1 fruit fly cellular context compared by ENCODE assay signal in the genomic region with DNA sequence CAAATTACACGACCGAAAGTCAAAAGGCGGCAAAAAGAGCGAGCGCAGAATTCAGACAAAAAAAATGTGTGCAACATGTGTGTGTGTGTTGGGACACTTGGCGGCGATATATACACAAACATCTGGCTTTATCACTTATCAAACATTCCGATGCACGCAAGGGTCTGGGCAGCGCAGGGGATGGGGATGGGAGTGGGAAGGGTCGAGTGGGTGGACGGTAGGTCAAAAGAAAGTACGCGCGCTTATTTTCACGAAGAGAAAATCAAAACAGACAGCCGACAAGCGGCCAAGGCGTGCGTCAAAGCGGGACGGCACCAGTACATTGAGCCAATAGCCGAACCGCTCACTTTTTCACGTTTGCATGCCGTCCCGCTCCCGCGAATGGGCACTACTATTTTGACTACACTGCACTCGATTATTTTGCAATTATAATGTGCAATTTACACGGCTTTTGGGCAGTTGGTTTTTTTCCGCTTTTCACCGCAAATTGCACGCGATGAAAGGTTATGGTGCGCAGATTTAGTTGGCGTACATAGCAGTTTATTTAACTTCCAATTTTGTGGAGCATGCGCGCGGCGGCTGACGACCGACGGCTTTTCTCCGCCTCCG.
TF ChIP-seq lines count a peak whose summit lies in the region.

No protein-coding gene starts in this region.

TF ChIP-seq in whole organism, embryonic, 481 proteins besides CTCF, POLR2A, EP300 and RAD21 (continued from another document and continues in another):
- TF ChIP-seq CG12071 (GFP tag; optimal IDR thresholded peaks at IDR 0.05; lab: Kevin White, UChicago) (no peak), Oli (tag; optimal IDR thresholded peaks at IDR 0.05; lab: Kevin White, UChicago) (no peak), CG18619 (GFP tag; optimal IDR thresholded peaks at IDR 0.05; lab: Kevin White, UChicago) (no peak), CG18764 (GFP tag; optimal IDR thresholded peaks at IDR 0.05; lab: Kevin White, UChicago) (no peak), sc (optimal IDR thresholded peaks at IDR 0.05; lab: Kevin White, UChicago) (no peak), sc (GFP tag; optimal IDR thresholded peaks at IDR 0.05; lab: Kevin White, UChicago) (no peak), Gsc (GFP tag; IDR thresholded peaks at IDR 0.05; lab: Robert Waterston, UW) (no peak), yki (optimal IDR thresholded peaks at IDR 0.05; lab: Kevin White, UChicago) (no peak), zen (tag; optimal IDR thresholded peaks at IDR 0.05; lab: Kevin White, UChicago) (peak; percentile 7), Lpt (GFP tag; optimal IDR thresholded peaks at IDR 0.05; lab: Kevin White, UChicago) (no peak), grn (GFP tag; optimal IDR thresholded peaks at IDR 0.05; lab: Kevin White, UChicago) (no peak), croc (GFP tag; conservative IDR thresholded peaks at IDR 0.05; lab: Robert Waterston, UW) (no peak), shn (GFP tag; optimal IDR thresholded peaks at IDR 0.05; lab: Kevin White, UChicago) (peak; percentile 3), CG9876 (GFP tag; optimal IDR thresholded peaks at IDR 0.05; lab: Kevin White, UChicago) (no peak), CG4282 (GFP tag; optimal IDR thresholded peaks at IDR 0.05; lab: Kevin White, UChicago) (no peak), CG3281 (GFP tag; optimal IDR thresholded peaks at IDR 0.05; lab: Kevin White, UChicago) (no peak), CG17328 (GFP tag; IDR thresholded peaks at IDR 0.05; lab: Robert Waterston, UW) (no peak), Dp (GFP tag; optimal IDR thresholded peaks at IDR 0.05; lab: Kevin White, UChicago) (peak; percentile 59), jumu (GFP tag; optimal IDR thresholded peaks at IDR 0.05; lab: Kevin White, UChicago) (no peak), insv (GFP tag; optimal IDR thresholded peaks at IDR 0.05; lab: Kevin White, UChicago) (peak in 1 of 2 experiments; percentile 61), ase (GFP tag; IDR thresholded peaks at IDR 0.05; lab: Robert Waterston, UW) (no peak), CG17385 (GFP tag; optimal IDR thresholded peaks at IDR 0.05; lab: Kevin White, UChicago) (no peak), CG8290 (GFP tag; optimal IDR thresholded peaks at IDR 0.05; lab: Kevin White, UChicago) (no peak), CG8290 (tag; optimal IDR thresholded peaks at IDR 0.05; lab: Kevin White, UChicago) (no peak), luna (GFP tag; optimal IDR thresholded peaks at IDR 0.05; lab: Kevin White, UChicago) (no peak), CG2875 (GFP tag; optimal IDR thresholded peaks at IDR 0.05; lab: Kevin White, UChicago) (no peak), Camta (GFP tag; optimal IDR thresholded peaks at IDR 0.05; lab: Kevin White, UChicago) (no peak), sens-2 (GFP tag; IDR thresholded peaks at IDR 0.05; lab: Robert Waterston, UW) (peak; percentile 45; the same call in 1 of the 2 replicates), CG13775 (GFP tag; optimal IDR thresholded peaks at IDR 0.05; lab: Kevin White, UChicago) (no peak), slp2 (GFP tag; optimal IDR thresholded peaks at IDR 0.05; lab: Kevin White, UChicago) (no peak), sna (GFP tag; IDR thresholded peaks at IDR 0.05; lab: Robert Waterston, UW; ENCODE audit: partially characterized antibody) (no peak), Usf (GFP tag; optimal IDR thresholded peaks at IDR 0.05; lab: Kevin White, UChicago) (no peak), CG10267 (tag; optimal IDR thresholded peaks at IDR 0.05; lab: Kevin White, UChicago) (no peak), CG18476 (GFP tag; optimal IDR thresholded peaks at IDR 0.05; lab: Kevin White, UChicago) (no peak), pfk (GFP tag; optimal IDR thresholded peaks at IDR 0.05; lab: Kevin White, UChicago) (no peak), wor (GFP tag; IDR thresholded peaks at IDR 0.05; lab: Robert Waterston, UW) (no peak), ATbp (GFP tag; optimal IDR thresholded peaks at IDR 0.05; lab: Kevin White, UChicago) (no peak), az2 (GFP tag; optimal IDR thresholded peaks at IDR 0.05; lab: Kevin White, UChicago) (no peak), dan (GFP tag; IDR thresholded peaks at IDR 0.05; lab: Robert Waterston, UW) (no peak), sug (tag; optimal IDR thresholded peaks at IDR 0.05; lab: Kevin White, UChicago) (no peak), CG3065 (GFP tag; optimal IDR thresholded peaks at IDR 0.05; lab: Kevin White, UChicago) (no peak), CG8478 (optimal IDR thresholded peaks at IDR 0.05; lab: Kevin White, UChicago) (peak; percentile 97), nom (GFP tag; optimal IDR thresholded peaks at IDR 0.05; lab: Kevin White, UChicago) (no peak), corto (GFP tag; optimal IDR thresholded peaks at IDR 0.05; lab: Kevin White, UChicago) (no peak), CG16863 (GFP tag; optimal IDR thresholded peaks at IDR 0.05; lab: Kevin White, UChicago) (no peak), Neu2 (GFP tag; optimal IDR thresholded peaks at IDR 0.05; lab: Kevin White, UChicago; ENCODE audit: borderline replicate concordance) (peak; percentile 99), kni (GFP tag; optimal IDR thresholded peaks at IDR 0.05; lab: Kevin White, UChicago) (no peak), CG13296 (GFP tag; optimal IDR thresholded peaks at IDR 0.05; lab: Kevin White, UChicago) (no peak), dimm (GFP tag; IDR thresholded peaks at IDR 0.05; lab: Robert Waterston, UW) (no peak), CG1647 (GFP tag; optimal IDR thresholded peaks at IDR 0.05; lab: Kevin White, UChicago) (no peak), nerfin-1 (tag; optimal IDR thresholded peaks at IDR 0.05; lab: Kevin White, UChicago) (peak; percentile 99), da (GFP tag; optimal IDR thresholded peaks at IDR 0.05; lab: Kevin White, UChicago) (peak; percentile 56), CG34376 (GFP tag; optimal IDR thresholded peaks at IDR 0.05; lab: Kevin White, UChicago) (no peak), unpg (GFP tag; optimal IDR thresholded peaks at IDR 0.05; lab: Kevin White, UChicago) (no peak), sr (GFP tag; IDR thresholded peaks at IDR 0.05; lab: Robert Waterston, UW) (peak; percentile 97), CG6689 (GFP tag; IDR thresholded peaks at IDR 0.05; lab: Robert Waterston, UW) (no peak), rib (GFP tag; IDR thresholded peaks at IDR 0.05; lab: Robert Waterston, UW) (peak; percentile 78), CG6654 (GFP tag; optimal IDR thresholded peaks at IDR 0.05; lab: Kevin White, UChicago) (no peak), CG8765 (GFP tag; IDR thresholded peaks at IDR 0.05; lab: Robert Waterston, UW) (no peak), Atf3 (GFP tag; optimal IDR thresholded peaks at IDR 0.05; lab: Kevin White, UChicago) (no peak), CG9215 (GFP tag; IDR thresholded peaks at IDR 0.05; lab: Robert Waterston, UW) (no peak), CG11093 (GFP tag; IDR thresholded peaks at IDR 0.05; lab: Robert Waterston, UW) (no peak), pnt (GFP tag; optimal IDR thresholded peaks at IDR 0.05; lab: Kevin White, UChicago) (no peak), cad (GFP tag; optimal IDR thresholded peaks at IDR 0.05; lab: Kevin White, UChicago) (no peak), prd (optimal IDR thresholded peaks at IDR 0.05; lab: Kevin White, UChicago) (no peak), prd (GFP tag; IDR thresholded peaks at IDR 0.05; lab: Robert Waterston, UW) (0 out of 3 replicates have a peak, but pooled peaks have one; percentile 20), HHEX (GFP tag; optimal IDR thresholded peaks at IDR 0.05; lab: Kevin White, UChicago) (no peak), peb (GFP tag; IDR thresholded peaks at IDR 0.05; lab: Robert Waterston, UW) (no peak), pho (GFP tag; optimal IDR thresholded peaks at IDR 0.05; lab: Kevin White, UChicago) (no peak), jing (GFP tag; optimal IDR thresholded peaks at IDR 0.05; lab: Kevin White, UChicago) (no peak), D19B (GFP tag; optimal IDR thresholded peaks at IDR 0.05; lab: Kevin White, UChicago) (no peak), Awh (GFP tag; IDR thresholded peaks at IDR 0.05; lab: Robert Waterston, UW) (no peak), Eip74EF (GFP tag; optimal IDR thresholded peaks at IDR 0.05; lab: Kevin White, UChicago) (no peak), Hsf (GFP tag; optimal IDR thresholded peaks at IDR 0.05; lab: Kevin White, UChicago) (no peak), so (GFP tag; IDR thresholded peaks at IDR 0.05; lab: Robert Waterston, UW) (no peak), Atf6 (GFP tag; IDR thresholded peaks at IDR 0.05; lab: Robert Waterston, UW) (peak; percentile 51; the same call in 1 of the 2 replicates), CG17802 (tag; optimal IDR thresholded peaks at IDR 0.05; lab: Kevin White, UChicago) (no peak), CG9609 (GFP tag; optimal IDR thresholded peaks at IDR 0.05; lab: Kevin White, UChicago) (no peak), Sry-δ (GFP tag; optimal IDR thresholded peaks at IDR 0.05; lab: Kevin White, UChicago) (peak; percentile 14), NC2α (GFP tag; optimal IDR thresholded peaks at IDR 0.05; lab: Kevin White, UChicago) (no peak), CG5953 (GFP tag; IDR thresholded peaks at IDR 0.05; lab: Robert Waterston, UW) (no peak), CG2199 (GFP tag; IDR thresholded peaks at IDR 0.05; lab: Robert Waterston, UW) (peak; percentile 55; the same call in 1 of the 3 replicates), sqz (GFP tag; optimal IDR thresholded peaks at IDR 0.05; lab: Kevin White, UChicago) (no peak), CG4730 (GFP tag; IDR thresholded peaks at IDR 0.05; lab: Robert Waterston, UW) (no peak), CG34422 (GFP tag; IDR thresholded peaks at IDR 0.05; lab: Robert Waterston, UW) (peak; percentile 97), CG30403 (GFP tag; optimal IDR thresholded peaks at IDR 0.05; lab: Kevin White, UChicago) (no peak), Fer1 (GFP tag; optimal IDR thresholded peaks at IDR 0.05; lab: Kevin White, UChicago) (no peak), eve (GFP tag; optimal IDR thresholded peaks at IDR 0.05; lab: Kevin White, UChicago) (no peak), Rx (GFP tag; IDR thresholded peaks at IDR 0.05; lab: Robert Waterston, UW) (no peak), CG43689 (GFP tag; IDR thresholded peaks at IDR 0.05; lab: Robert Waterston, UW) (no peak), NC2β (GFP tag; optimal IDR thresholded peaks at IDR 0.05; lab: Kevin White, UChicago) (no peak), Chrac-16 (GFP tag; optimal IDR thresholded peaks at IDR 0.05; lab: Kevin White, UChicago) (no peak), eyg (GFP tag; optimal IDR thresholded peaks at IDR 0.05; lab: Kevin White, UChicago) (no peak), bbx (GFP tag; IDR thresholded peaks at IDR 0.05; lab: Robert Waterston, UW; ENCODE audit: partially characterized antibody) (0 out of 2 replicates have a peak, but pooled peaks have one; percentile 6), Aef1 (GFP tag; IDR thresholded peaks at IDR 0.05; lab: Robert Waterston, UW) (no peak; the same call in 2 of the 3 replicates), pum (GFP tag; optimal IDR thresholded peaks at IDR 0.05; lab: Kevin White, UChicago) (no peak), CG1602 (GFP tag; optimal IDR thresholded peaks at IDR 0.05; lab: Kevin White, UChicago) (no peak), Max (GFP tag; optimal IDR thresholded peaks at IDR 0.05; lab: Kevin White, UChicago) (peak; percentile 51), CG7357 (GFP tag; IDR thresholded peaks at IDR 0.05; lab: Robert Waterston, UW) (no peak), NfI (GFP tag; optimal IDR thresholded peaks at IDR 0.05; lab: Kevin White, UChicago) (no peak), cwo (GFP tag; optimal IDR thresholded peaks at IDR 0.05; lab: Kevin White, UChicago) (no peak), CG14710 (tag; optimal IDR thresholded peaks at IDR 0.05; lab: Kevin White, UChicago) (no peak), CG6272 (GFP tag; IDR thresholded peaks at IDR 0.05; lab: Robert Waterston, UW) (no peak), Dref (GFP tag; IDR thresholded peaks at IDR 0.05; lab: Robert Waterston, UW) (0 out of 2 replicates have a peak, but pooled peaks have one; percentile 30), Ptx1 (GFP tag; IDR thresholded peaks at IDR 0.05; lab: Robert Waterston, UW) (no peak), CG5245 (GFP tag; optimal IDR thresholded peaks at IDR 0.05; lab: Kevin White, UChicago) (no peak), sens (GFP tag; lab: Kevin White, UChicago) (no peak), Mad (GFP tag; optimal IDR thresholded peaks at IDR 0.05; lab: Kevin White, UChicago) (no peak), CG10431 (GFP tag; optimal IDR thresholded peaks at IDR 0.05; lab: Kevin White, UChicago) (peak; percentile 87), CG17612 (GFP tag; IDR thresholded peaks at IDR 0.05; lab: Robert Waterston, UW) (no peak), Gug (GFP tag; IDR thresholded peaks at IDR 0.05; lab: Robert Waterston, UW) (no peak), bigmax (GFP tag; optimal IDR thresholded peaks at IDR 0.05; lab: Kevin White, UChicago) (peak; percentile 3), mam (GFP tag; optimal IDR thresholded peaks at IDR 0.05; lab: Kevin White, UChicago) (no peak), maf-S (GFP tag; optimal IDR thresholded peaks at IDR 0.05; lab: Kevin White, UChicago) (no peak), CG33557 (GFP tag; optimal IDR thresholded peaks at IDR 0.05; lab: Kevin White, UChicago) (no peak), Ada2b (GFP tag; IDR thresholded peaks at IDR 0.05; lab: Robert Waterston, UW) (no peak), crp (GFP tag; optimal IDR thresholded peaks at IDR 0.05; lab: Kevin White, UChicago) (peak in 1 of 2 experiments; percentile 24), gcm (GFP tag; optimal IDR thresholded peaks at IDR 0.05; lab: Kevin White, UChicago) (no peak), Dip2 (GFP tag; IDR thresholded peaks at IDR 0.05; lab: Robert Waterston, UW) (no peak), MESR4 (GFP tag; optimal IDR thresholded peaks at IDR 0.05; lab: Kevin White, UChicago) (no peak), CG11560 (tag; IDR thresholded peaks at IDR 0.05; lab: Robert Waterston, UW) (no peak), gem (tag; optimal IDR thresholded peaks at IDR 0.05; lab: Kevin White, UChicago) (no peak), CG2120 (GFP tag; optimal IDR thresholded peaks at IDR 0.05; lab: Kevin White, UChicago) (no peak), row (GFP tag; IDR thresholded peaks at IDR 0.05; lab: Robert Waterston, UW) (no peak; the same call in 2 of the 3 replicates), ken (GFP tag; IDR thresholded peaks at IDR 0.05; lab: Robert Waterston, UW) (peak; percentile 82), Meics (GFP tag; optimal IDR thresholded peaks at IDR 0.05; lab: Kevin White, UChicago) (no peak), Hmx (GFP tag; optimal IDR thresholded peaks at IDR 0.05; lab: Kevin White, UChicago) (no peak), lola (GFP tag; optimal IDR thresholded peaks at IDR 0.05; lab: Kevin White, UChicago) (no peak), Blimp-1 (GFP tag; optimal IDR thresholded peaks at IDR 0.05; lab: Kevin White, UChicago) (no peak), CG4707 (GFP tag; optimal IDR thresholded peaks at IDR 0.05; lab: Kevin White, UChicago) (no peak), CG17359 (tag; optimal IDR thresholded peaks at IDR 0.05; lab: Kevin White, UChicago) (no peak)
